Fruit fly (Drosophila melanogaster) whole organism, embryonic: ENCODE measurements around the gene Gnpat.

ENCODE experiments used
- Atf3 ChIP-seq: fragments of 200-800 bp; sonication (Bioruptor generic); optimal IDR thresholded peaks from 3 replicates; lab custom pipeline; 2016; ENCODE audit warnings: missing biosample characterization, missing genetic modification characterization
- Bdp1 ChIP-seq: fragments of 200-800 bp; sonication (Bioruptor generic); optimal IDR thresholded peaks from 3 replicates; lab custom pipeline; 2016; ENCODE audit warnings: missing biosample characterization, missing genetic modification characterization
- CG10431 ChIP-seq: fragments of 200-800 bp; sonication (Bioruptor generic); optimal IDR thresholded peaks from 3 replicates; lab custom pipeline; 2018; ENCODE audit warnings: missing biosample characterization, mild to moderate bottlenecking, missing genetic modification characterization
- CG12769 ChIP-seq: fragments of 200-800 bp; sonication (Bioruptor generic); optimal IDR thresholded peaks from 2 replicates; lab custom pipeline; 2019; ENCODE audit warnings: missing biosample characterization, mild to moderate bottlenecking, missing genetic modification characterization, moderate library complexity
- CG16813 ChIP-seq: fragments of 200-800 bp; sonication (Bioruptor generic); IDR thresholded peaks from 3 replicates; pipeline ENCODE4 v1.3.6; 2022; ENCODE audit warnings: missing biosample characterization, missing genetic modification characterization; ENCODE audit not compliant: partially characterized antibody
- CG17912 ChIP-seq: fragments of 200-800 bp; sonication (Bioruptor generic); optimal IDR thresholded peaks from 2 replicates; lab custom pipeline; 2018; ENCODE audit warnings: missing biosample characterization, mild to moderate bottlenecking, missing genetic modification characterization
- CG18011 ChIP-seq: fragments of 200-800 bp; sonication (Bioruptor generic); optimal IDR thresholded peaks from 2 replicates; lab custom pipeline; 2017; ENCODE audit warnings: missing biosample characterization, missing genetic modification characterization, mild to moderate bottlenecking, moderate library complexity, missing genotype
- CG18262 ChIP-seq: fragments of 200-800 bp; optimal IDR thresholded peaks from 3 replicates; lab custom pipeline; 2019; ENCODE audit warnings: missing biosample characterization, mild to moderate bottlenecking, missing genetic modification characterization, moderate library complexity
- CG18476 ChIP-seq: fragments of 200-800 bp; sonication (Bioruptor generic); optimal IDR thresholded peaks from 2 replicates; lab custom pipeline; 2016; ENCODE audit warnings: missing biosample characterization, mild to moderate bottlenecking, missing genetic modification characterization
- CG18599 ChIP-seq: fragments of 200-800 bp; sonication (Bioruptor generic); optimal IDR thresholded peaks from 3 replicates; lab custom pipeline; 2017; ENCODE audit warnings: missing biosample characterization, missing genetic modification characterization, mild to moderate bottlenecking, moderate library complexity, missing genetic modification reagents
- CG2202 ChIP-seq: fragments of 200-800 bp; sonication (Bioruptor generic); optimal IDR thresholded peaks from 2 replicates; lab custom pipeline; 2018; ENCODE audit warnings: missing biosample characterization, mild to moderate bottlenecking, missing genetic modification characterization
- CG31388 ChIP-seq: fragments of 200-800 bp; sonication (Bioruptor generic); optimal IDR thresholded peaks from 2 replicates; lab custom pipeline; 2016; ENCODE audit warnings: missing biosample characterization, missing genetic modification characterization
- CG3407 ChIP-seq: fragments of 200-800 bp; sonication (Bioruptor generic); optimal IDR thresholded peaks from 2 replicates; lab custom pipeline; 2018; ENCODE audit warnings: missing biosample characterization, mild to moderate bottlenecking, missing genetic modification characterization
- CG5245 ChIP-seq: fragments of 200-800 bp; sonication (Bioruptor generic); optimal IDR thresholded peaks from 3 replicates; lab custom pipeline; 2016; ENCODE audit warnings: missing biosample characterization, missing genetic modification characterization
- CG5953 ChIP-seq: fragments of 200-800 bp; sonication (Bioruptor generic); IDR thresholded peaks from 2 replicates; pipeline ENCODE4 v1.3.6; 2022; ENCODE audit warnings: missing biosample characterization, missing genetic modification characterization
- CG6765 ChIP-seq: fragments of 200-800 bp; sonication (Bioruptor generic); optimal IDR thresholded peaks from 3 replicates; lab custom pipeline; 2017; ENCODE audit warnings: missing biosample characterization, mild to moderate bottlenecking, missing genetic modification characterization
- CG7786 ChIP-seq: fragments of 200-800 bp; sonication (Bioruptor generic); optimal IDR thresholded peaks from 2 replicates; lab custom pipeline; 2016; ENCODE audit warnings: missing biosample characterization, missing genetic modification characterization
- CG7963 ChIP-seq: fragments of 200-800 bp; sonication (Bioruptor generic); IDR thresholded peaks from 3 replicates; pipeline ENCODE4 v1.3.6; 2022; ENCODE audit warnings: missing biosample characterization, missing genetic modification characterization; ENCODE audit not compliant: partially characterized antibody
- Drgx ChIP-seq: fragments of 200-800 bp; sonication (Bioruptor generic); IDR thresholded peaks from 2 replicates; pipeline ENCODE4 v1.3.6; 2022; ENCODE audit warnings: missing biosample characterization, missing genetic modification characterization
- Eip74EF ChIP-seq, 2 experiments: fragments of 200-800 bp in 1 of 2; fragments of >200 bp in 1 of 2; sonication (Bioruptor generic) in 1 of 2; optimal IDR thresholded peaks; 2 replicates each; lab custom pipeline; 2017 to 2019; ENCODE audit warnings: missing biosample characterization in 2 of 2, missing genetic modification characterization in 2 of 2, mild to moderate bottlenecking in 1 of 2, moderate library complexity in 1 of 2
- H15 ChIP-seq: fragments of 200-800 bp; sonication (Bioruptor generic); IDR thresholded peaks from 3 replicates; pipeline ENCODE4 v1.3.6; 2022; ENCODE audit warnings: missing biosample characterization, missing genetic modification characterization
- H2.0 ChIP-seq: fragments of 200-800 bp; sonication (Bioruptor generic); IDR thresholded peaks from 2 replicates; pipeline ENCODE4 v1.3.6; 2022; ENCODE audit warnings: missing biosample characterization, missing genetic modification characterization
- Mrtf ChIP-seq: fragments of 200-800 bp; sonication (Bioruptor generic); IDR thresholded peaks from 3 replicates; pipeline ENCODE4 v1.3.6; 2022; ENCODE audit warnings: missing biosample characterization, missing genetic modification characterization
- NK7.1 ChIP-seq: fragments of 200-800 bp; sonication (Bioruptor generic); optimal IDR thresholded peaks from 3 replicates; lab custom pipeline; 2016; ENCODE audit warnings: missing biosample characterization, missing genetic modification characterization
- Nf-YA ChIP-seq: fragments of 200-800 bp; sonication (Bioruptor generic); IDR thresholded peaks from 2 replicates; pipeline ENCODE4 v1.3.6; 2022; ENCODE audit warnings: missing biosample characterization, missing genetic modification characterization
- PHDP ChIP-seq: fragments of 200-800 bp; sonication (Bioruptor generic); optimal IDR thresholded peaks from 3 replicates; lab custom pipeline; 2018; ENCODE audit warnings: missing biosample characterization, mild to moderate bottlenecking, missing genetic modification characterization, moderate library complexity
- Ravus ChIP-seq: fragments of 200-800 bp; sonication (Bioruptor generic); IDR thresholded peaks from 2 replicates; pipeline ENCODE4 v1.3.6; 2022; ENCODE audit warnings: missing biosample characterization, missing genetic modification characterization
- Tbp ChIP-seq: fragments of >200 bp; optimal IDR thresholded peaks from 2 replicates; lab custom pipeline; 2018; ENCODE audit warnings: missing biosample characterization, missing genetic modification characterization
- aop ChIP-seq: fragments of 200-800 bp; sonication (Bioruptor generic); IDR thresholded peaks from 2 replicates; pipeline ENCODE4 v1.3.6; 2022; ENCODE audit warnings: missing biosample characterization, missing genetic modification characterization
- ap ChIP-seq: fragments of 200-800 bp; sonication (Bioruptor generic); IDR thresholded peaks from 2 replicates; pipeline ENCODE4 v1.3.6; 2022; ENCODE audit warnings: missing biosample characterization, missing genetic modification characterization
- btn ChIP-seq: fragments of 200-800 bp; sonication (Bioruptor generic); optimal IDR thresholded peaks from 2 replicates; lab custom pipeline; 2016; ENCODE audit warnings: missing biosample characterization, missing genetic modification characterization
- dan ChIP-seq: fragments of 200-800 bp; sonication (Bioruptor generic); IDR thresholded peaks from 2 replicates; pipeline ENCODE4 v1.3.6; 2022; ENCODE audit warnings: missing biosample characterization, missing genetic modification characterization
- danr ChIP-seq: fragments of 200-800 bp; sonication (Bioruptor generic); IDR thresholded peaks from 2 replicates; pipeline ENCODE4 v1.3.6; 2022; ENCODE audit warnings: missing biosample characterization, missing genetic modification characterization
- dmrt11E ChIP-seq: fragments of 200-800 bp; sonication (Bioruptor generic); optimal IDR thresholded peaks from 3 replicates; lab custom pipeline; 2018; ENCODE audit warnings: missing biosample characterization, mild to moderate bottlenecking, missing genetic modification characterization, moderate library complexity
- gfzf ChIP-seq: fragments of 200-800 bp; sonication (Bioruptor generic); optimal IDR thresholded peaks from 2 replicates; lab custom pipeline; 2016; ENCODE audit warnings: missing biosample characterization, mild to moderate bottlenecking, missing genetic modification characterization, moderate library complexity
- h ChIP-seq: fragments of >200 bp; optimal IDR thresholded peaks from 2 replicates; lab custom pipeline; 2017
- hkb ChIP-seq, 2 experiments: fragments of 200-800 bp in 1 of 2; fragments of >200 bp in 1 of 2; sonication (Bioruptor generic) in 1 of 2; IDR thresholded peaks in 1 of 2; optimal IDR thresholded peaks in 1 of 2; 2 replicates each; pipeline versions ENCODE4 v1.3.6 to Lab custom; 2017 to 2022; ENCODE audit warnings: missing biosample characterization in 1 of 2, missing genetic modification characterization in 1 of 2
- lola ChIP-seq, 3 experiments: fragments of >200 bp in 2 of 3; fragments of 200-800 bp in 1 of 3; sonication (Bioruptor generic) in 1 of 3; optimal IDR thresholded peaks; 2 replicates each; lab custom pipeline; 2017 to 2019; ENCODE audit warnings: missing biosample characterization in 3 of 3, missing genetic modification characterization in 3 of 3, mild to moderate bottlenecking in 1 of 3, moderate library complexity in 1 of 3
- nau ChIP-seq: fragments of 200-800 bp; sonication (Bioruptor generic); optimal IDR thresholded peaks from 3 replicates; lab custom pipeline; 2017; ENCODE audit warnings: missing biosample characterization, mild to moderate bottlenecking, missing genetic modification characterization, missing genetic modification reagents
- nerfin-1 ChIP-seq: fragments of 200-800 bp; sonication (Bioruptor generic); optimal IDR thresholded peaks from 3 replicates; lab custom pipeline; 2019; ENCODE audit warnings: missing biosample characterization, mild to moderate bottlenecking, missing genetic modification characterization, moderate library complexity
- nom ChIP-seq: fragments of 200-800 bp; sonication (Bioruptor generic); optimal IDR thresholded peaks from 2 replicates; lab custom pipeline; 2017; ENCODE audit warnings: missing biosample characterization, missing genetic modification characterization, mild to moderate bottlenecking, moderate library complexity, missing genetic modification reagents
- oc ChIP-seq: fragments of 200-800 bp; sonication (Bioruptor generic); optimal IDR thresholded peaks from 2 replicates; lab custom pipeline; 2018; ENCODE audit warnings: missing biosample characterization, mild to moderate bottlenecking, missing genetic modification characterization, moderate library complexity
- odd ChIP-seq: fragments of 200-800 bp; sonication (Bioruptor generic); optimal IDR thresholded peaks from 2 replicates; lab custom pipeline; 2017; ENCODE audit warnings: missing biosample characterization, mild to moderate bottlenecking, missing genetic modification characterization
- otp ChIP-seq: fragments of 200-800 bp; sonication (Bioruptor generic); IDR thresholded peaks from 3 replicates; pipeline ENCODE4, ENCODE4 v1.3.6; 2022; ENCODE audit warnings: missing biosample characterization, missing genetic modification characterization
- pum ChIP-seq: fragments of 200-800 bp; sonication (Bioruptor generic); optimal IDR thresholded peaks from 2 replicates; lab custom pipeline; 2016; ENCODE audit warnings: missing biosample characterization, missing genetic modification characterization
- sens ChIP-seq: fragments of 200-800 bp; sonication (Bioruptor generic); peaks from one replicate; lab custom pipeline; 2016; ENCODE audit warnings: missing biosample characterization, missing genetic modification characterization
- wek ChIP-seq: fragments of 200-800 bp; sonication (Bioruptor generic); optimal IDR thresholded peaks from 3 replicates; lab custom pipeline; 2018; ENCODE audit warnings: missing biosample characterization, mild to moderate bottlenecking, missing genetic modification characterization, moderate library complexity
- zf30C ChIP-seq: fragments of 200-800 bp; sonication (Bioruptor generic); optimal IDR thresholded peaks from 3 replicates; lab custom pipeline; 2018; ENCODE audit warnings: missing biosample characterization, mild to moderate bottlenecking, missing genetic modification characterization

Gnpat gene

dm6 chr3R:25515450-25516288 is 24.9 kb upstream of the Gnpat start, which contains the start of gene msi (continued):
- TF ChIP-seq nau (GFP tag; lab: Kevin White, UChicago) (peak; percentile 83), Drgx (peak; percentile 99), h (lab: Kevin White, UChicago) (no peak), CG17912 (peak; percentile 79), sens (GFP tag; lab: Kevin White, UChicago) (peak; percentile 90), Atf3 (GFP tag; lab: Kevin White, UChicago) (peak; percentile 63), NK7.1 (GFP tag; lab: Kevin White, UChicago) (peak; percentile 68), Nf-YA (GFP tag; lab: Robert Waterston, UW) (peak; percentile 98), dmrt11E (peak; percentile 99), Tbp (GFP tag; lab: Kevin White, UChicago) (no peak), CG18599 (GFP tag; lab: Kevin White, UChicago) (peak; percentile 99), dan (peak; percentile 77), CG5953 (GFP tag; lab: Robert Waterston, UW) (peak; percentile 96), aop (peak; percentile 100), btn (GFP tag; lab: Kevin White, UChicago) (peak; percentile 10), CG12769 (tag; lab: Kevin White, UChicago) (peak; percentile 80), wek (GFP tag; lab: Kevin White, UChicago) (peak; percentile 80), CG3407 (GFP tag; lab: Kevin White, UChicago) (peak; percentile 98), nerfin-1 (tag; lab: Kevin White, UChicago) (peak; percentile 98), CG2202 (tag; lab: Kevin White, UChicago) (peak; percentile 98), CG18262 (peak; percentile 100), Eip74EF (GFP tag; optimal IDR thresholded peaks at IDR 0.05; lab: Kevin White, UChicago) (peak in 1 of 2 experiments; percentile 99), Mrtf (GFP tag; lab: Robert Waterston, UW) (peak; percentile 98), CG7963 (no peak), pum (GFP tag; lab: Kevin White, UChicago) (peak; percentile 80), zf30C (GFP tag; lab: Kevin White, UChicago) (no peak), CG5245 (GFP tag; lab: Kevin White, UChicago) (peak; percentile 93), CG10431 (GFP tag; lab: Kevin White, UChicago) (peak; percentile 91), CG16813 (no peak), hkb (optimal IDR thresholded peaks at IDR 0.05; lab: Kevin White, UChicago) (no peak), hkb (GFP tag; IDR thresholded peaks at IDR 0.05; lab: Robert Waterston, UW) (peak; percentile 99), CG7786 (peak; percentile 75), oc (tag; lab: Kevin White, UChicago) (peak; percentile 99), H2.0 (GFP tag; lab: Robert Waterston, UW) (peak; percentile 98), Ravus (GFP tag; lab: Robert Waterston, UW) (peak; percentile 97), ap (GFP tag; lab: Robert Waterston, UW) (peak; percentile 98), CG6765 (GFP tag; lab: Kevin White, UChicago) (peak; percentile 95), danr (GFP tag; lab: Robert Waterston, UW) (peak; percentile 98), H15 (GFP tag; lab: Robert Waterston, UW) (peak; percentile 99), otp (peak; percentile 97), CG31388 (GFP tag; lab: Kevin White, UChicago) (peak; percentile 93), nom (GFP tag; lab: Kevin White, UChicago) (peak; percentile 91), Bdp1 (GFP tag; lab: Kevin White, UChicago) (peak; percentile 57), CG18476 (GFP tag; lab: Kevin White, UChicago) (peak; percentile 94), lola (GFP tag; optimal IDR thresholded peaks at IDR 0.05; lab: Kevin White, UChicago) (peak in 1 of 3 experiments; percentile 99), CG18011 (GFP tag; lab: Kevin White, UChicago) (peak; percentile 84), PHDP (tag; lab: Kevin White, UChicago) (peak; percentile 100), gfzf (GFP tag; lab: Kevin White, UChicago) (peak; percentile 38), odd (peak; percentile 98)
